Worm (Caenorhabditis elegans) whole organism, early embryonic: ENCODE measurements around the gene T23B7.2.

Experiments used
- B0310.2 ChIP-seq: sonication (generic microtip); optimal IDR thresholded peaks from 2 replicates; lab custom pipeline; 2016; ENCODE audit warnings: mild to moderate bottlenecking, missing genetic modification characterization, missing compliant biosample characterization
- F13C5.2 ChIP-seq: sonication (generic microtip); optimal IDR thresholded peaks from 2 replicates; lab custom pipeline; 2017; ENCODE audit warnings: mild to moderate bottlenecking, missing genetic modification characterization, inconsistent platforms, missing compliant biosample characterization
- ama-1 ChIP-seq: fragments of 150-350 bp; optimal IDR thresholded peaks from 2 replicates; lab custom pipeline; 2014
- hmg-4 ChIP-seq: fragments of 200-800 bp; sonication (Bioruptor generic); optimal IDR thresholded peaks from 2 replicates; lab custom pipeline; 2018; ENCODE audit warnings: mild to moderate bottlenecking, missing genetic modification characterization, missing compliant biosample characterization
- hnd-1 ChIP-seq: sonication (generic microtip); optimal IDR thresholded peaks from 2 replicates; lab custom pipeline; 2016; ENCODE audit warnings: missing genetic modification characterization, missing compliant biosample characterization
- pes-1 ChIP-seq: fragments of 200-800 bp; sonication (Bioruptor generic); IDR thresholded peaks from 2 replicates; pipeline ENCODE4 v1.3.6; 2022; ENCODE audit warnings: missing genetic modification reagents, missing genetic modification characterization, missing compliant biosample characterization
- tbx-37 ChIP-seq: fragments of 200-800 bp; sonication (Bioruptor generic); conservative IDR thresholded peaks from 2 replicates; pipeline ENCODE4 v1.3.6; 2022; ENCODE audit warnings: missing genetic modification reagents, missing genetic modification characterization, missing compliant biosample characterization
- tra-4 ChIP-seq: sonication (generic microtip); optimal IDR thresholded peaks from 2 replicates; lab custom pipeline; 2017; ENCODE audit warnings: missing genetic modification characterization, missing compliant biosample characterization

DNA sequence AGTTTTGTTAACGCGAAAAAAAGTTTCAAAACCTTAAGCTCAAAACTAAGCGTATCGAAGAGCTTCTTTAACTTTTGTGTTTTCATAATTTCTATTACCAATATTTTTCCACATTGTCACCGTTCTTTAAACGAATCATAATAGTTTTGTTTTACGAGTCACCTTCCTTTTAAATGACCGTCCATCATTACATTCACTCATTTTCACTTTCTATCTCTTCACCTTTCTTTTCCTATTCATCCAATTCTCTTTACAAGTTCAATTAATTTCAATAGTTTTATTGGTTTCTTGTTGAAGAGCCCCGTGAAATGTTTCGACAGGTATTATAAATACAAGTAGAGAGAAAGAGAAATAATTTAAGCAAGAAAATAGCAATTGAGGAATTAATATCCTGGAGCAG is 29.8 kb upstream of the T23B7.2 start:
- TF ChIP-seq hmg-4 (GFP tag; lab: Kevin White, UChicago) (no peak), pes-1 (no peak), tbx-37 (no peak), F13C5.2 (tag; lab: Kevin White, UChicago) (no peak), ama-1 (no peak), hnd-1 (tag; lab: Kevin White, UChicago) (no peak), tra-4 (tag; lab: Kevin White, UChicago) (no peak), B0310.2 (tag; lab: Kevin White, UChicago) (no peak)
